Worm (Caenorhabditis elegans): ENCODE data around the gene C37E2.10.
A peak's percentile ranks its signal among the peaks of the same experiment; 100 is the strongest.
"Not testable (repeated sequence)": the region's sequence is repeated elsewhere in the genome, so short reads cannot be mapped to it uniquely, and the experiment has no call there.

C37E2.10 gene

ce11 chrX:14178688-14179087, at the start of gene C37E2.10:
Gene C37E2.10 (plus strand): TSS chrX:14178988.
- TF ChIP-seq alr-1 (tag; optimal IDR thresholded peaks at IDR 0.05; ENCODE audit: borderline replicate concordance) (no peak), nhr-85 (tag) (no peak), lin-14 (GFP tag; optimal IDR thresholded peaks at IDR 0.05) (no peak), grh-1 (GFP tag; IDR thresholded peaks at IDR 0.05) (no peak), dsc-1 (tag; optimal IDR thresholded peaks at IDR 0.05) (no peak), fkh-4 (tag; optimal IDR thresholded peaks at IDR 0.05; ENCODE audit: borderline replicate concordance) (no peak), mef-2 (tag; optimal IDR thresholded peaks at IDR 0.05) (no peak), nhr-12 (tag; optimal IDR thresholded peaks at IDR 0.05) (no peak), nhr-84 (tag; optimal IDR thresholded peaks at IDR 0.05) (no peak), unc-98 (GFP tag; IDR thresholded peaks at IDR 0.05) (no peak), lin-39 (tag; optimal IDR thresholded peaks at IDR 0.05) (no peak), snpc-4 (tag; optimal IDR thresholded peaks at IDR 0.05) (no peak)

- TF ChIP-seq ets-5 (GFP tag; IDR thresholded peaks at IDR 0.05): no peak
- no peak for TF ChIP-seq lin-15B (tag; optimal IDR thresholded peaks at IDR 0.05)
- no peak for TF ChIP-seq sox-4 (tag; optimal IDR thresholded peaks at IDR 0.05)
- TF ChIP-seq nhr-47 (tag; optimal IDR thresholded peaks at IDR 0.05): no peak
- TF ChIP-seq nhr-28 (tag; optimal IDR thresholded peaks at IDR 0.05): no peak
- TF ChIP-seq dsc-1 (tag; optimal IDR thresholded peaks at IDR 0.05): no peak
Measured at ce11 chrX:14131476-14131875, 47.3 kb upstream of the C37E2.10 start.

- TF ChIP-seq efl-1 (optimal IDR thresholded peaks at IDR 0.05) (no peak), efl-1 (GFP tag; optimal IDR thresholded peaks at IDR 0.05 in 1 of 2) (peak in 1 of 2 experiments; percentile 73), hpl-2 (GFP tag; optimal IDR thresholded peaks at IDR 0.05) (no peak), nhr-71 (tag; optimal IDR thresholded peaks at IDR 0.05) (no peak), nhr-19 (GFP tag; conservative IDR thresholded peaks at IDR 0.05) (no peak), fkh-8 (tag; optimal IDR thresholded peaks at IDR 0.05) (no peak)
Measured at ce11 chrX:14132677-14133076, 46.1 kb upstream of the C37E2.10 start.

ce11 chrX:14134244-14134643, 44.5 kb upstream of the C37E2.10 start, which contains the start of gene F28H6.8:
Gene F28H6.8 (minus strand): TSS chrX:14134344.
- TF ChIP-seq nhr-28 (tag; optimal IDR thresholded peaks at IDR 0.05) (no peak), nhr-90 (tag; optimal IDR thresholded peaks at IDR 0.05; ENCODE audit: poor library complexity) (no peak), dpl-1 (GFP tag; optimal IDR thresholded peaks at IDR 0.05) (no peak), alr-1 (tag; optimal IDR thresholded peaks at IDR 0.05; ENCODE audit: borderline replicate concordance) (no peak)

- no peak for TF ChIP-seq hlh-4 (tag; optimal IDR thresholded peaks at IDR 0.05)
- peak; percentile 3 for TF ChIP-seq elt-2 (tag; optimal IDR thresholded peaks at IDR 0.05)
- TF ChIP-seq lin-15B (tag; optimal IDR thresholded peaks at IDR 0.05): no peak
- TF ChIP-seq nhr-77 (tag; optimal IDR thresholded peaks at IDR 0.05): no peak
- peak; percentile 17 for TF ChIP-seq snu-23 (GFP tag; optimal IDR thresholded peaks at IDR 0.05)
- TF ChIP-seq nhr-11 (tag; optimal IDR thresholded peaks at IDR 0.05): no peak
- peak in 1 of 2 experiments; percentile 14 for TF ChIP-seq lin-35 (GFP tag; optimal IDR thresholded peaks at IDR 0.05)
- no peak for TF ChIP-seq elt-3 (tag; optimal IDR thresholded peaks at IDR 0.05)
- TF ChIP-seq sox-4 (tag; optimal IDR thresholded peaks at IDR 0.05): no peak
Measured at ce11 chrX:14134883-14135282, 43.9 kb upstream of the C37E2.10 start.

- TF ChIP-seq nhr-71 (tag; optimal IDR thresholded peaks at IDR 0.05): peak; percentile 23
- 0 out of 2 replicates have a peak, but pooled peaks have one; percentile 20 for TF ChIP-seq nhr-19 (GFP tag; conservative IDR thresholded peaks at IDR 0.05)
- TF ChIP-seq rnt-1 (tag; optimal IDR thresholded peaks at IDR 0.05): peak; percentile 16
- TF ChIP-seq nhr-20 (tag; optimal IDR thresholded peaks at IDR 0.05): peak; percentile 15
- not testable (repeated sequence) for TF ChIP-seq efl-1 (optimal IDR thresholded peaks at IDR 0.05)
- peak in 1 of 2 experiments; percentile 56 for TF ChIP-seq efl-1 (GFP tag; optimal IDR thresholded peaks at IDR 0.05 in 1 of 2)
- peak; percentile 49 for TF ChIP-seq nhr-90 (tag; optimal IDR thresholded peaks at IDR 0.05; ENCODE audit: poor library complexity)
- peak; percentile 45 for TF ChIP-seq snu-23 (GFP tag; optimal IDR thresholded peaks at IDR 0.05)
Measured at ce11 chrX:14136795-14137194, 42.0 kb upstream of the C37E2.10 start.

Data from whole organism, L1 larva.